Fruit fly (Drosophila melanogaster): ENCODE measurements around the gene Prp18.

DNA sequence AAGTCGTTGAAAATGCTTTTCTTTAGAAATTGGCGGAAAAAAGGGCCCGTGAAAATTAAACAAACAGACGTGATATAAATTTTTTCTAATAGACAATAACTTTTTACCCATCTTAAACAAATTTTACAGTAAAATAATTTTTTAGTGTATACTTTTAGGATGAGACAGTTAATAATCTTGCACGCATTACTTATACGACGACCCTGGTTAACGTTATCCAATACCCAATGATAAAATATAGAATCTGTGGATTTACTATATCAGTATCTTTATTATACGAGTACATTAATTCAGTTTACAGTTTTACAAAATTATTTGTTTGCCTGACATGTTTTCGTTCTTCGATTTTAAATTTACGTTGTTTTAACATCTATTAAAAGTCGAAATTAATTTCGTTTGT lies 13.6 kb upstream of the Prp18 start:
- TF ChIP-seq OdsH (GFP tag; optimal IDR thresholded peaks at IDR 0.05), result no peak
- TF ChIP-seq br (GFP tag; optimal IDR thresholded peaks at IDR 0.05), result no peak

Data from whole organism, wandering third instar larva.